Fruit fly (Drosophila melanogaster): ENCODE data around the gene CG8209.

The CG8209 gene

DNA sequence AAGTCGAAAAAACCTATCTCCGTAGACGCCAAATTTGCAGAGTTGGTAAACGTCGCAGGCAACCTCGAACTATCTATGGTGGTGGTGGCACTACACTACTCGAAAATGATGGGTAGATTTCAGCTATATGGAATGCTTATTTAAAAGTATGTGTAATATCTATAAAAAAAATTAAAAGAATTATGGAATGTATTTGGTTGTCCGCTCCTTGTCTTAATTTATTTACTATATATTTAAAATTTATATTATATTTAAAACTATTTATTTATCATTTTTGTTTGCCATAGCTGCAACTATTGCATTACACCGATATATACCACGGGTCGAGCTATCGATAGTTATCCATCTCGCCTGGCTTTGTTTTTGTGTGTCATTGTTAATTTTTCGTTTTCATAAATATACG lies at the start of gene CG8209, which contains the start of gene HP4:
Gene CG8209 (plus strand): TSS at position 326 of the 403 bp plus-strand sequence.
Gene HP4 (minus strand): TSS at position 74 of the 403 bp plus-strand sequence.
- no peak for TF ChIP-seq fd64A (GFP tag; optimal IDR thresholded peaks at IDR 0.05)
- TF ChIP-seq tgo (GFP tag; IDR thresholded peaks at IDR 0.05): peak; percentile 92
- TF ChIP-seq CG17912 (GFP tag; optimal IDR thresholded peaks at IDR 0.05): peak; percentile 25
- TF ChIP-seq ttk (GFP tag; IDR thresholded peaks at IDR 0.05): peak; percentile 83
- no peak for TF ChIP-seq ab (GFP tag; optimal IDR thresholded peaks at IDR 0.05)
- peak; percentile 34; the same call in 1 of the 2 replicates for TF ChIP-seq Oaz (GFP tag; IDR thresholded peaks at IDR 0.05)
- TF ChIP-seq wek (GFP tag; optimal IDR thresholded peaks at IDR 0.05): no peak
- TF ChIP-seq CG18476 (GFP tag; optimal IDR thresholded peaks at IDR 0.05): peak; percentile 75
- TF ChIP-seq ase (GFP tag; IDR thresholded peaks at IDR 0.05): peak; percentile 75; the same call in 2 of the 3 replicates
- no peak for TF ChIP-seq grn (GFP tag; optimal IDR thresholded peaks at IDR 0.05)
- TF ChIP-seq abd-A (tag; optimal IDR thresholded peaks at IDR 0.05): no peak
- no peak for TF ChIP-seq p53 (GFP tag; optimal IDR thresholded peaks at IDR 0.05)
- TF ChIP-seq Hr3 (GFP tag; optimal IDR thresholded peaks at IDR 0.05): peak; percentile 87
- TF ChIP-seq Dfd (GFP tag; optimal IDR thresholded peaks at IDR 0.05): no peak
- peak; percentile 27 for TF ChIP-seq CG12219 (GFP tag; optimal IDR thresholded peaks at IDR 0.05)
- TF ChIP-seq B-H2 (GFP tag; optimal IDR thresholded peaks at IDR 0.05): peak; percentile 74
- peak; percentile 59 for TF ChIP-seq Max (GFP tag; optimal IDR thresholded peaks at IDR 0.05)
- TF ChIP-seq CG10209 (GFP tag; optimal IDR thresholded peaks at IDR 0.05): peak; percentile 83
- TF ChIP-seq CG18011 (GFP tag; optimal IDR thresholded peaks at IDR 0.05): peak; percentile 59
- TF ChIP-seq chm (GFP tag; IDR thresholded peaks at IDR 0.05): peak; percentile 72
- TF ChIP-seq trh (GFP tag; optimal IDR thresholded peaks at IDR 0.05): peak; percentile 47
- peak; percentile 92 for TF ChIP-seq CG9932 (GFP tag; IDR thresholded peaks at IDR 0.05)
- peak; percentile 83 for TF ChIP-seq CG32772 (GFP tag; IDR thresholded peaks at IDR 0.05)
- peak; percentile 22 for TF ChIP-seq odd (GFP tag; optimal IDR thresholded peaks at IDR 0.05)
- peak; percentile 76 for TF ChIP-seq Fer3 (tag; optimal IDR thresholded peaks at IDR 0.05)
- no peak for TF ChIP-seq mirr (GFP tag; optimal IDR thresholded peaks at IDR 0.05)
- TF ChIP-seq zfh2 (GFP tag; optimal IDR thresholded peaks at IDR 0.05): peak; percentile 76
- peak; percentile 64 for TF ChIP-seq jumu (GFP tag; optimal IDR thresholded peaks at IDR 0.05)
- TF ChIP-seq pzg (GFP tag; optimal IDR thresholded peaks at IDR 0.05): peak; percentile 47
- TF ChIP-seq peb (GFP tag; IDR thresholded peaks at IDR 0.05): peak; percentile 45; the same call in 1 of the 2 replicates
- TF ChIP-seq Ada2b (GFP tag; IDR thresholded peaks at IDR 0.05): peak; percentile 76
- peak; percentile 35 for TF ChIP-seq shn (GFP tag; optimal IDR thresholded peaks at IDR 0.05)
- peak; percentile 79 for TF ChIP-seq CG10654 (GFP tag; optimal IDR thresholded peaks at IDR 0.05)
- TF ChIP-seq lmd (GFP tag; IDR thresholded peaks at IDR 0.05): peak; percentile 85
- peak; percentile 59 for TF ChIP-seq Deaf1 (tag; optimal IDR thresholded peaks at IDR 0.05)
- TF ChIP-seq klu (GFP tag; IDR thresholded peaks at IDR 0.05): peak; percentile 64; the same call in 1 of the 2 replicates
- peak; percentile 5 for TF ChIP-seq Usf (GFP tag; optimal IDR thresholded peaks at IDR 0.05)
- no peak for TF ChIP-seq CG17612 (GFP tag; IDR thresholded peaks at IDR 0.05)
- TF ChIP-seq Optix (GFP tag; IDR thresholded peaks at IDR 0.05): peak; percentile 58; the same call in 2 of the 3 replicates
- peak; percentile 57 for TF ChIP-seq CG33557 (GFP tag; optimal IDR thresholded peaks at IDR 0.05)
- peak; percentile 95 for TF ChIP-seq vnd (GFP tag; IDR thresholded peaks at IDR 0.05; ENCODE audit: partially characterized antibody)
- peak; percentile 80 for TF ChIP-seq NfI (GFP tag; optimal IDR thresholded peaks at IDR 0.05)
- TF ChIP-seq so (GFP tag; IDR thresholded peaks at IDR 0.05): no peak; the same call in 2 of the 3 replicates
- peak in 1 of 2 experiments; percentile 8 for TF ChIP-seq tll (GFP tag; optimal IDR thresholded peaks at IDR 0.05)
- TF ChIP-seq mam (GFP tag; optimal IDR thresholded peaks at IDR 0.05): peak; percentile 75
- peak; percentile 41 for TF ChIP-seq CG9609 (GFP tag; optimal IDR thresholded peaks at IDR 0.05)
- TF ChIP-seq Dip3 (GFP tag; optimal IDR thresholded peaks at IDR 0.05): peak; percentile 41
- peak; percentile 29 for TF ChIP-seq MESR4 (GFP tag; optimal IDR thresholded peaks at IDR 0.05)
- TF ChIP-seq jing (GFP tag; optimal IDR thresholded peaks at IDR 0.05): peak; percentile 38
- peak; percentile 93; the same call in 2 of the 4 replicates for TF ChIP-seq chinmo (GFP tag; IDR thresholded peaks at IDR 0.05; ENCODE audit: partially characterized antibody)
